Fruit fly (Drosophila melanogaster) whole organism, embryonic: Measurements from ENCODE around the gene Cchl.

Experiments used
- CG10959 ChIP-seq: fragments of 200-800 bp; sonication (Bioruptor generic); IDR thresholded peaks from 2 replicates; pipeline ENCODE4 v1.3.6; 2022; ENCODE audit warnings: missing biosample characterization, missing genetic modification characterization
- CG11695 ChIP-seq: fragments of 200-800 bp; sonication (Bioruptor generic); IDR thresholded peaks from 3 replicates; pipeline ENCODE4 v1.3.6; 2022; ENCODE audit warnings: missing biosample characterization, missing genetic modification characterization
- CG11696 ChIP-seq: fragments of 200-800 bp; sonication (Bioruptor generic); IDR thresholded peaks from 2 replicates; pipeline ENCODE4 v1.3.6; 2022; ENCODE audit warnings: missing biosample characterization, missing genetic modification characterization
- CG12236 ChIP-seq: fragments of 200-800 bp; sonication (Bioruptor generic); optimal IDR thresholded peaks from 2 replicates; lab custom pipeline; 2016; ENCODE audit warnings: missing biosample characterization, missing genetic modification characterization
- CG1233 ChIP-seq: fragments of 200-800 bp; sonication (Bioruptor generic); optimal IDR thresholded peaks from 4 replicates; lab custom pipeline; 2018; ENCODE audit warnings: missing biosample characterization, mild to moderate bottlenecking, missing genetic modification characterization
- CG13287 ChIP-seq: fragments of 200-800 bp; sonication (Bioruptor generic); IDR thresholded peaks from 2 replicates; pipeline ENCODE4 v1.3.6; 2022; ENCODE audit warnings: missing biosample characterization, missing genetic modification characterization; ENCODE audit not compliant: partially characterized antibody
- CG13894 ChIP-seq: fragments of 200-800 bp; sonication (Bioruptor generic); optimal IDR thresholded peaks from 3 replicates; lab custom pipeline; 2018; ENCODE audit warnings: missing biosample characterization, mild to moderate bottlenecking, missing genetic modification characterization, moderate library complexity
- CG15073 ChIP-seq: fragments of 200-800 bp; sonication (Bioruptor generic); optimal IDR thresholded peaks from 2 replicates; lab custom pipeline; 2016; ENCODE audit warnings: missing biosample characterization, missing genetic modification characterization
- CG15269 ChIP-seq: fragments of 200-800 bp; sonication (Bioruptor generic); optimal IDR thresholded peaks from 2 replicates; lab custom pipeline; 2018; ENCODE audit warnings: missing biosample characterization, mild to moderate bottlenecking, missing genetic modification characterization, moderate library complexity
- CG15514 ChIP-seq: fragments of 200-800 bp; sonication (Bioruptor generic); optimal IDR thresholded peaks from 3 replicates; lab custom pipeline; 2017; ENCODE audit warnings: missing biosample characterization, missing genetic modification characterization, mild to moderate bottlenecking, moderate library complexity, missing genetic modification reagents
- CG1603 ChIP-seq: fragments of 200-800 bp; sonication (Bioruptor generic); optimal IDR thresholded peaks from 2 replicates; lab custom pipeline; 2019; ENCODE audit warnings: missing biosample characterization, mild to moderate bottlenecking, missing genetic modification characterization, moderate library complexity
- CG17385 ChIP-seq: fragments of 200-800 bp; sonication (Bioruptor generic); optimal IDR thresholded peaks from 3 replicates; lab custom pipeline; 2018; ENCODE audit warnings: missing biosample characterization, mild to moderate bottlenecking, missing genetic modification characterization
- CG18476 ChIP-seq: fragments of 200-800 bp; sonication (Bioruptor generic); optimal IDR thresholded peaks from 2 replicates; lab custom pipeline; 2016; ENCODE audit warnings: missing biosample characterization, mild to moderate bottlenecking, missing genetic modification characterization
- CG18764 ChIP-seq: fragments of 200-800 bp; sonication (Bioruptor generic); optimal IDR thresholded peaks from 3 replicates; lab custom pipeline; 2016; ENCODE audit warnings: missing biosample characterization, missing genetic modification characterization
- CG3065 ChIP-seq: fragments of 200-800 bp; sonication (Bioruptor generic); optimal IDR thresholded peaks from 2 replicates; lab custom pipeline; 2016; ENCODE audit warnings: missing biosample characterization, missing genetic modification characterization
- CG3163 ChIP-seq: fragments of 200-800 bp; sonication (Bioruptor generic); optimal IDR thresholded peaks from 3 replicates; lab custom pipeline; 2016; ENCODE audit warnings: missing biosample characterization, missing genetic modification characterization
- CG34224 ChIP-seq: fragments of 200-800 bp; sonication (Bioruptor generic); IDR thresholded peaks from 3 replicates; pipeline ENCODE4 v1.3.6; 2022; ENCODE audit warnings: missing biosample characterization, missing genetic modification characterization; ENCODE audit not compliant: partially characterized antibody
- CG6175 ChIP-seq: fragments of 200-800 bp; sonication (Bioruptor generic); IDR thresholded peaks from 3 replicates; pipeline ENCODE4 v1.3.6; 2022; ENCODE audit warnings: missing biosample characterization, missing genetic modification characterization
- CG7745 ChIP-seq: fragments of 200-800 bp; sonication (Bioruptor generic); optimal IDR thresholded peaks from 2 replicates; lab custom pipeline; 2018; ENCODE audit warnings: missing biosample characterization, mild to moderate bottlenecking, missing genetic modification characterization, moderate library complexity
- Dbx ChIP-seq: fragments of 200-800 bp; sonication (Bioruptor generic); IDR thresholded peaks from 3 replicates; pipeline ENCODE4 v1.3.6; 2022; ENCODE audit warnings: missing biosample characterization, missing genetic modification characterization
- Dip3 ChIP-seq: fragments of 200-800 bp; sonication (Bioruptor generic); optimal IDR thresholded peaks from 3 replicates; lab custom pipeline; 2016; ENCODE audit warnings: missing biosample characterization, missing genetic modification characterization
- Doc2 ChIP-seq: fragments of 200-800 bp; sonication (Bioruptor generic); IDR thresholded peaks from 2 replicates; pipeline ENCODE4 v1.3.6; 2022; ENCODE audit warnings: missing biosample characterization, missing genetic modification characterization
- Hr78 ChIP-seq, 2 experiments: fragments of 200-800 bp in 1 of 2; fragments of >200 bp in 1 of 2; sonication (Bioruptor generic) in 1 of 2; optimal IDR thresholded peaks; 2 replicates each; lab custom pipeline; 2017 to 2019; ENCODE audit warnings: missing biosample characterization in 2 of 2, missing genetic modification characterization in 2 of 2, mild to moderate bottlenecking in 1 of 2, moderate library complexity in 1 of 2
- Hsf ChIP-seq: fragments of 200-800 bp; sonication (Bioruptor generic); optimal IDR thresholded peaks from 3 replicates; lab custom pipeline; 2016; ENCODE audit warnings: missing biosample characterization, missing genetic modification characterization
- Poxn ChIP-seq: fragments of 200-800 bp; sonication (Bioruptor generic); IDR thresholded peaks from 2 replicates; pipeline ENCODE4 v1.3.6; 2022; ENCODE audit warnings: missing biosample characterization, missing genetic modification characterization
- Ptx1 ChIP-seq: fragments of 200-800 bp; sonication (Bioruptor generic); IDR thresholded peaks from 2 replicates; pipeline ENCODE4 v1.3.6; 2022; ENCODE audit warnings: missing biosample characterization, missing genetic modification characterization
- Ssrp ChIP-seq: fragments of 200-800 bp; sonication (Bioruptor generic); optimal IDR thresholded peaks from 2 replicates; lab custom pipeline; 2018; ENCODE audit warnings: missing biosample characterization, mild to moderate bottlenecking, missing genetic modification characterization, moderate library complexity
- TFAM ChIP-seq: fragments of 200-800 bp; sonication (Bioruptor generic); optimal IDR thresholded peaks from 2 replicates; lab custom pipeline; 2017; ENCODE audit warnings: missing biosample characterization, missing genetic modification characterization, inconsistent platforms
- Tbp ChIP-seq: fragments of >200 bp; optimal IDR thresholded peaks from 2 replicates; lab custom pipeline; 2018; ENCODE audit warnings: missing biosample characterization, missing genetic modification characterization
- br ChIP-seq: fragments of >200 bp; optimal IDR thresholded peaks from 2 replicates; lab custom pipeline; 2017
- chm ChIP-seq: fragments of 200-800 bp; sonication (Bioruptor generic); IDR thresholded peaks from 2 replicates; pipeline ENCODE4 v1.3.6; 2022; ENCODE audit warnings: missing biosample characterization, missing genetic modification characterization
- ci ChIP-seq: fragments of 200-800 bp; sonication (Bioruptor generic); IDR thresholded peaks from 3 replicates; pipeline ENCODE4 v1.3.6; 2022; ENCODE audit warnings: missing biosample characterization, missing genetic modification characterization
- dan ChIP-seq: fragments of 200-800 bp; sonication (Bioruptor generic); IDR thresholded peaks from 2 replicates; pipeline ENCODE4 v1.3.6; 2022; ENCODE audit warnings: missing biosample characterization, missing genetic modification characterization
- danr ChIP-seq: fragments of 200-800 bp; sonication (Bioruptor generic); IDR thresholded peaks from 2 replicates; pipeline ENCODE4 v1.3.6; 2022; ENCODE audit warnings: missing biosample characterization, missing genetic modification characterization
- fd64A ChIP-seq: fragments of 200-800 bp; sonication (Bioruptor generic); optimal IDR thresholded peaks from 3 replicates; lab custom pipeline; 2018; ENCODE audit warnings: missing biosample characterization, mild to moderate bottlenecking, missing genetic modification characterization
- ftz-f1 ChIP-seq: fragments of 200-800 bp; sonication (Bioruptor generic); optimal IDR thresholded peaks from 2 replicates; lab custom pipeline; 2016; ENCODE audit warnings: missing biosample characterization, missing genetic modification characterization
- gcm2 ChIP-seq: fragments of 200-800 bp; sonication (Bioruptor generic); optimal IDR thresholded peaks from 2 replicates; lab custom pipeline; 2016; ENCODE audit warnings: missing biosample characterization, missing genetic modification characterization
- gt ChIP-seq: fragments of 200-800 bp; sonication (Bioruptor generic); IDR thresholded peaks from 2 replicates; pipeline ENCODE4 v1.3.6; 2022; ENCODE audit warnings: missing biosample characterization, missing genetic modification characterization
- her ChIP-seq: fragments of 200-800 bp; sonication (Bioruptor generic); optimal IDR thresholded peaks from 2 replicates; lab custom pipeline; 2016; ENCODE audit warnings: missing biosample characterization, missing genetic modification characterization
- kay ChIP-seq: fragments of 200-800 bp; sonication (Bioruptor generic); optimal IDR thresholded peaks from 2 replicates; lab custom pipeline; 2016; ENCODE audit warnings: missing biosample characterization, missing genetic modification characterization
- oc ChIP-seq: fragments of 200-800 bp; sonication (Bioruptor generic); optimal IDR thresholded peaks from 2 replicates; lab custom pipeline; 2018; ENCODE audit warnings: missing biosample characterization, mild to moderate bottlenecking, missing genetic modification characterization, moderate library complexity
- pum ChIP-seq: fragments of 200-800 bp; sonication (Bioruptor generic); optimal IDR thresholded peaks from 2 replicates; lab custom pipeline; 2016; ENCODE audit warnings: missing biosample characterization, missing genetic modification characterization
- sens-2 ChIP-seq: fragments of 200-800 bp; sonication (Bioruptor generic); IDR thresholded peaks from 2 replicates; pipeline ENCODE4 v1.3.6; 2022; ENCODE audit warnings: missing biosample characterization, missing genetic modification characterization
- seq ChIP-seq: fragments of 200-800 bp; sonication (Bioruptor generic); IDR thresholded peaks from 2 replicates; pipeline ENCODE4 v1.3.6; 2022; ENCODE audit warnings: missing biosample characterization, missing genetic modification characterization
- sima ChIP-seq: fragments of 200-800 bp; sonication (Bioruptor generic); optimal IDR thresholded peaks from 2 replicates; lab custom pipeline; 2016; ENCODE audit warnings: missing biosample characterization, missing genetic modification characterization
- slbo ChIP-seq: fragments of 200-800 bp; sonication (Bioruptor generic); IDR thresholded peaks from 2 replicates; pipeline ENCODE4 v1.3.6; 2022; ENCODE audit warnings: missing biosample characterization, missing genetic modification characterization
- sna ChIP-seq: fragments of 200-800 bp; sonication (Bioruptor generic); IDR thresholded peaks from 2 replicates; pipeline ENCODE4 v1.3.6; 2022; ENCODE audit warnings: missing biosample characterization, missing genetic modification characterization; ENCODE audit not compliant: partially characterized antibody
- ssp ChIP-seq: fragments of 200-800 bp; sonication (Bioruptor generic); IDR thresholded peaks from 2 replicates; pipeline ENCODE4 v1.3.6; 2022; ENCODE audit warnings: missing biosample characterization, missing genetic modification characterization
- tgo ChIP-seq: fragments of 200-800 bp; sonication (Bioruptor generic); IDR thresholded peaks from 3 replicates; pipeline ENCODE4 v1.3.6; 2022; ENCODE audit warnings: missing biosample characterization, missing genetic modification characterization
- vvl ChIP-seq: fragments of 200-800 bp; sonication (Bioruptor generic); IDR thresholded peaks from 2 replicates; pipeline ENCODE4 v1.3.6; 2022; ENCODE audit warnings: missing biosample characterization, missing genetic modification characterization
- wor ChIP-seq: fragments of 200-800 bp; sonication (Bioruptor generic); IDR thresholded peaks from 2 replicates; pipeline ENCODE4 v1.3.6; 2022; ENCODE audit warnings: missing biosample characterization, missing genetic modification characterization

The Cchl gene

DNA sequence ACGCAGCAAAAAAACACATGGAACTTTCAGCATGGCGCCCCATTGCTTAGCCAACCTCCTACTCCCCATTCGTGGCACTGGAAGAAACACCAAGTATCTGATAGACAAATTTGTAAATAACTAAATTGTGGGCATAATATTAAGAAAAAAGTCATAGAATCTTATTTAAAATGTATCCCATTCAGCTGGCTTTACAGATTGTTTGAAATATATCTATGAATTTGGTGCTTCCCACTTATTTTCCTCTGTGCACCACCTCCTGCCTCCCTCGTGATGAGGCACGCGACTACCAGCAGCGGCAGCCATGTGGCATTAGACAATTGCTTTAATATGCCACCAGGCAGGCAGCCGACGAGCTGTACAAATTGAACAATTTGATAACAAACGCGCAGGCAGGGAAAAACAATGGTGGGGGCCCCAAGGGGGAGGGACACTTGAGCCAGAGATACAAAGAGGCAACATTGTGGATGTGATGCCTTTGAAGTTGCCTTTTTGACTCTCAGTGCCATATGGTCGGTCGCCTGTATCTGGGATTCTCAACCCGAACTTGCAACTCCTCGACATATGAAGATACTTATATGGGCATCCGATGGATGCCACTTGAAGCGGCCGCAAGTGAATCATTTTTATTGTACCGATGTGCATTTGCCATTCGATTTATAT, 22.0 kb upstream of the Cchl start (continued):
- peak; percentile 88 for TF ChIP-seq chm (GFP tag; lab: Robert Waterston, UW)
- peak; percentile 57; the same call in 1 of the 3 replicates for TF ChIP-seq CG6175 (GFP tag; lab: Robert Waterston, UW)
- no peak for TF ChIP-seq br
- no peak for TF ChIP-seq TFAM (GFP tag; lab: Kevin White, UChicago)
- no peak for TF ChIP-seq Poxn (GFP tag; lab: Robert Waterston, UW)
- TF ChIP-seq CG10959 (GFP tag; lab: Robert Waterston, UW): peak; percentile 74
- TF ChIP-seq sima (GFP tag; lab: Kevin White, UChicago): peak; percentile 38
- peak; percentile 32 for TF ChIP-seq CG3163 (GFP tag; lab: Kevin White, UChicago)
- peak; percentile 77 for TF ChIP-seq CG15514 (GFP tag; lab: Kevin White, UChicago)
- no peak for TF ChIP-seq CG7745
- TF ChIP-seq gt (GFP tag; lab: Robert Waterston, UW): peak; percentile 15; the same call in 1 of the 2 replicates
- TF ChIP-seq Doc2 (GFP tag; lab: Robert Waterston, UW): no peak
- peak; percentile 55 for TF ChIP-seq CG18764 (GFP tag; lab: Kevin White, UChicago)
- no peak for TF ChIP-seq sna (GFP tag; lab: Robert Waterston, UW)
- peak; percentile 71 for TF ChIP-seq Hsf (GFP tag; lab: Kevin White, UChicago)
- no peak for TF ChIP-seq CG13287
- peak; percentile 80 for TF ChIP-seq oc
- TF ChIP-seq CG18476: peak; percentile 60
- TF ChIP-seq vvl (GFP tag; lab: Robert Waterston, UW): peak; percentile 89
- no peak; the same call in 1 of the 2 replicates for TF ChIP-seq ssp (GFP tag; lab: Robert Waterston, UW)
- peak; percentile 94 for TF ChIP-seq ci (GFP tag; lab: Robert Waterston, UW)
- TF ChIP-seq CG34224 (GFP tag; lab: Robert Waterston, UW): no peak
- TF ChIP-seq tgo (GFP tag; lab: Robert Waterston, UW): peak; percentile 85
- TF ChIP-seq wor (GFP tag; lab: Robert Waterston, UW): peak; percentile 70
- TF ChIP-seq Ssrp (tag; lab: Kevin White, UChicago): peak; percentile 71
- TF ChIP-seq sens-2 (GFP tag; lab: Robert Waterston, UW): peak; percentile 67
- peak; percentile 50 for TF ChIP-seq CG11696 (GFP tag; lab: Robert Waterston, UW)
- TF ChIP-seq CG11695 (GFP tag; lab: Robert Waterston, UW): peak; percentile 74
- peak; percentile 42 for TF ChIP-seq Dip3 (GFP tag; lab: Kevin White, UChicago)
- TF ChIP-seq pum: peak; percentile 68
- TF ChIP-seq Ptx1 (GFP tag; lab: Robert Waterston, UW): peak; percentile 89
- TF ChIP-seq danr (GFP tag; lab: Robert Waterston, UW): peak; percentile 59; the same call in 1 of the 2 replicates
- TF ChIP-seq slbo (GFP tag; lab: Robert Waterston, UW): peak; percentile 84
- TF ChIP-seq CG13894 (tag; lab: Kevin White, UChicago): peak; percentile 71
- TF ChIP-seq CG15269 (tag; lab: Kevin White, UChicago): peak; percentile 84
- TF ChIP-seq gcm2 (GFP tag; lab: Kevin White, UChicago): peak; percentile 6
- peak; percentile 69 for TF ChIP-seq her
- TF ChIP-seq ftz-f1 (GFP tag; lab: Kevin White, UChicago): peak; percentile 10
- peak; percentile 81 for TF ChIP-seq Dbx
- no peak for TF ChIP-seq Tbp
- peak; percentile 66 for TF ChIP-seq CG12236
- no peak for TF ChIP-seq CG15073 (GFP tag; lab: Kevin White, UChicago)
- TF ChIP-seq CG1233 (GFP tag; lab: Kevin White, UChicago): peak; percentile 74
- peak; percentile 87 for TF ChIP-seq CG1603 (tag; lab: Kevin White, UChicago)
- peak; percentile 79 for TF ChIP-seq CG17385 (GFP tag; lab: Kevin White, UChicago)
- peak; percentile 67 for TF ChIP-seq fd64A (GFP tag; lab: Kevin White, UChicago)
- TF ChIP-seq kay (GFP tag; lab: Kevin White, UChicago): peak; percentile 80
- peak; percentile 13 for TF ChIP-seq CG3065 (GFP tag; lab: Kevin White, UChicago)
- TF ChIP-seq seq: peak; percentile 72
- no peak for TF ChIP-seq dan
- peak in 1 of 2 experiments; percentile 56 for TF ChIP-seq Hr78 (GFP tag; optimal IDR thresholded peaks at IDR 0.05; lab: Kevin White, UChicago)
